Worm (Caenorhabditis elegans): ENCODE results near the gene rbc-1.

rbc-1 gene

ce11 chrX:14621207-14621606 is 10.0 kb downstream of the rbc-1 start:
- no peak for TF ChIP-seq fkh-2 (tag; optimal IDR thresholded peaks at IDR 0.05)

ce11 chrX:14628816-14629215 is 17.6 kb downstream of the rbc-1 start, which contains the start of gene F54E4.2:
TSS of gene F54E4.2 (minus strand) at chrX:14628916.
- TF ChIP-seq ceh-9 (tag; optimal IDR thresholded peaks at IDR 0.05) (no peak), skn-1 (tag; optimal IDR thresholded peaks at IDR 0.05) (no peak), fkh-10 (GFP tag; optimal IDR thresholded peaks at IDR 0.05) (no peak), fos-1 (tag; optimal IDR thresholded peaks at IDR 0.05) (no peak), egl-5 (tag; optimal IDR thresholded peaks at IDR 0.05) (no peak), unc-62 (GFP tag; optimal IDR thresholded peaks at IDR 0.05) (no peak), eor-1 (tag; optimal IDR thresholded peaks at IDR 0.05) (no peak), pha-4 (tag; optimal IDR thresholded peaks at IDR 0.05) (no peak), hmg-11 (tag; optimal IDR thresholded peaks at IDR 0.05) (no peak), lsy-12 (tag; optimal IDR thresholded peaks at IDR 0.05) (no peak), ama-1 (optimal IDR thresholded peaks at IDR 0.05) (no peak), nhr-23 (tag; optimal IDR thresholded peaks at IDR 0.05) (no peak), elt-2 (tag; optimal IDR thresholded peaks at IDR 0.05) (no peak), ztf-11 (tag; optimal IDR thresholded peaks at IDR 0.05) (no peak), lin-39 (tag; optimal IDR thresholded peaks at IDR 0.05) (no peak), nhr-237 (tag; optimal IDR thresholded peaks at IDR 0.05) (no peak), nhr-25 (tag; optimal IDR thresholded peaks at IDR 0.05) (no peak), nhr-77 (tag; optimal IDR thresholded peaks at IDR 0.05) (no peak)

ce11 chrX:14633679-14634078 is 22.5 kb downstream of the rbc-1 start:
- TF ChIP-seq sea-2 (GFP tag; optimal IDR thresholded peaks at IDR 0.05) = no peak
- TF ChIP-seq fkh-10 (GFP tag; optimal IDR thresholded peaks at IDR 0.05) = peak; percentile 8

- no peak for TF ChIP-seq ZK546.5 (tag; optimal IDR thresholded peaks at IDR 0.05)
- TF ChIP-seq zag-1 (tag; optimal IDR thresholded peaks at IDR 0.05) = no peak
- TF ChIP-seq daf-12 (tag; optimal IDR thresholded peaks at IDR 0.05) = no peak
- TF ChIP-seq eor-1 (tag; optimal IDR thresholded peaks at IDR 0.05) = no peak
- TF ChIP-seq hmg-11 (tag; optimal IDR thresholded peaks at IDR 0.05) = no peak
- TF ChIP-seq fkh-10 (GFP tag; optimal IDR thresholded peaks at IDR 0.05) = no peak
- TF ChIP-seq egl-27 (tag; optimal IDR thresholded peaks at IDR 0.05) = no peak
- TF ChIP-seq fkh-2 (tag; optimal IDR thresholded peaks at IDR 0.05) = no peak
- no peak for TF ChIP-seq nhr-237 (tag; optimal IDR thresholded peaks at IDR 0.05)
- no peak for TF ChIP-seq jun-1 (tag; optimal IDR thresholded peaks at IDR 0.05)
- TF ChIP-seq snpc-4 (tag; optimal IDR thresholded peaks at IDR 0.05) = no peak
- TF ChIP-seq lsy-12 (tag; optimal IDR thresholded peaks at IDR 0.05) = no peak
Measured at ce11 chrX:14636157-14636556, 25.0 kb downstream of the rbc-1 start, which contains the start of gene F54E4.3. TSS of gene F54E4.3 (minus strand) at chrX:14636421.

ce11 chrX:14636712-14637111 is 25.5 kb downstream of the rbc-1 start:
- TF ChIP-seq tbx-2 (tag; optimal IDR thresholded peaks at IDR 0.05) (no peak), eor-1 (tag; optimal IDR thresholded peaks at IDR 0.05) (no peak), fkh-10 (GFP tag; optimal IDR thresholded peaks at IDR 0.05) (peak; percentile 23), fkh-2 (tag; optimal IDR thresholded peaks at IDR 0.05) (no peak), nhr-28 (tag; optimal IDR thresholded peaks at IDR 0.05) (no peak), snpc-4 (tag; optimal IDR thresholded peaks at IDR 0.05) (peak; percentile 13), lin-39 (tag; optimal IDR thresholded peaks at IDR 0.05) (peak; percentile 91), ama-1 (optimal IDR thresholded peaks at IDR 0.05) (no peak), elt-3 (tag; optimal IDR thresholded peaks at IDR 0.05) (no peak), nfya-1 (tag; optimal IDR thresholded peaks at IDR 0.05; ENCODE audit: insufficient read depth) (peak; percentile 64), elt-1 (tag; optimal IDR thresholded peaks at IDR 0.05) (no peak), zag-1 (tag; optimal IDR thresholded peaks at IDR 0.05) (no peak), hmg-11 (tag; optimal IDR thresholded peaks at IDR 0.05) (peak; percentile 68)

- TF ChIP-seq nhr-76 (tag; optimal IDR thresholded peaks at IDR 0.05) = no peak
- peak; percentile 76 for TF ChIP-seq snpc-4 (tag; optimal IDR thresholded peaks at IDR 0.05)
- TF ChIP-seq sea-2 (GFP tag; optimal IDR thresholded peaks at IDR 0.05) = no peak
- TF ChIP-seq nhr-28 (tag; optimal IDR thresholded peaks at IDR 0.05) = no peak
Measured at ce11 chrX:14637445-14637844, 26.3 kb downstream of the rbc-1 start.

Measured in whole organism, L3 larva.